Worm (Caenorhabditis elegans) whole organism, late embryonic: Measurements from ENCODE around the gene Y49E10.16.

ENCODE experiments used
- hlh-30 ChIP-seq: sonication (generic microtip); optimal IDR thresholded peaks from 2 replicates; lab custom pipeline; 2017; ENCODE audit warnings: antibody characterized with exemption, missing genetic modification characterization, missing compliant biosample characterization; ENCODE audit not compliant: insufficient read depth
- nfya-1 ChIP-seq: sonication (generic microtip); optimal IDR thresholded peaks from 2 replicates; lab custom pipeline; 2017; ENCODE audit warnings: missing genetic modification characterization, mild to moderate bottlenecking, missing compliant biosample characterization, antibody characterized with exemption, moderate library complexity

ce11 chrIII:12456801-12457647 lies 26.7 kb downstream of the Y49E10.16 start, which contains the start of the genes scav-3 and Y49E10.21:
- TF ChIP-seq hlh-30 (tag; lab: Kevin White, UChicago) = peak; percentile 75
- TF ChIP-seq nfya-1 (tag; lab: Kevin White, UChicago) = no peak
